Fruit fly (Drosophila melanogaster) whole organism, embryonic: ENCODE measurements around the gene Oatp74D.

Experiments used
- Awh ChIP-seq: fragments of 200-800 bp; sonication (Bioruptor generic); IDR thresholded peaks from 2 replicates; pipeline ENCODE4, ENCODE4 v1.3.6; 2022; ENCODE audit warnings: missing biosample characterization, missing genetic modification characterization
- B-H2 ChIP-seq: fragments of 200-800 bp; sonication (Bioruptor generic); optimal IDR thresholded peaks from 2 replicates; lab custom pipeline; 2018; ENCODE audit warnings: missing biosample characterization, mild to moderate bottlenecking, missing genetic modification characterization
- CG10267 ChIP-seq: fragments of 200-800 bp; sonication (Bioruptor generic); optimal IDR thresholded peaks from 2 replicates; lab custom pipeline; 2018; ENCODE audit warnings: missing biosample characterization, mild to moderate bottlenecking, missing genetic modification characterization, moderate library complexity
- CG11696 ChIP-seq: fragments of 200-800 bp; sonication (Bioruptor generic); IDR thresholded peaks from 2 replicates; pipeline ENCODE4 v1.3.6; 2022; ENCODE audit warnings: missing biosample characterization, missing genetic modification characterization
- CG15073 ChIP-seq: fragments of 200-800 bp; sonication (Bioruptor generic); optimal IDR thresholded peaks from 2 replicates; lab custom pipeline; 2016; ENCODE audit warnings: missing biosample characterization, missing genetic modification characterization
- CG1529 ChIP-seq: fragments of 200-800 bp; sonication (Bioruptor generic); optimal IDR thresholded peaks from 3 replicates; lab custom pipeline; 2018; ENCODE audit warnings: missing biosample characterization, missing genetic modification characterization
- CG17829 ChIP-seq: fragments of 200-800 bp; optimal IDR thresholded peaks from 2 replicates; lab custom pipeline; 2019; ENCODE audit warnings: missing biosample characterization, mild to moderate bottlenecking, missing genetic modification characterization, moderate library complexity
- CG2116 ChIP-seq: fragments of 200-800 bp; sonication (Bioruptor generic); optimal IDR thresholded peaks from 3 replicates; lab custom pipeline; 2018; ENCODE audit warnings: missing biosample characterization, mild to moderate bottlenecking, missing genetic modification characterization
- CG3163 ChIP-seq: fragments of 200-800 bp; sonication (Bioruptor generic); optimal IDR thresholded peaks from 3 replicates; lab custom pipeline; 2016; ENCODE audit warnings: missing biosample characterization, missing genetic modification characterization
- CG4282 ChIP-seq: fragments of 200-800 bp; sonication (Bioruptor generic); optimal IDR thresholded peaks from 2 replicates; lab custom pipeline; 2016; ENCODE audit warnings: missing biosample characterization, missing genetic modification characterization
- CG4328 ChIP-seq: fragments of 200-800 bp; sonication (Bioruptor generic); optimal IDR thresholded peaks from 3 replicates; lab custom pipeline; 2017; ENCODE audit warnings: missing biosample characterization, missing genetic modification reagents, missing genetic modification characterization
- CG4360 ChIP-seq: fragments of 200-800 bp; sonication (Bioruptor generic); IDR thresholded peaks from 2 replicates; pipeline ENCODE4 v1.3.6; 2022; ENCODE audit warnings: missing biosample characterization, missing genetic modification characterization
- CG4617 ChIP-seq: fragments of 200-800 bp; sonication (Bioruptor generic); optimal IDR thresholded peaks from 3 replicates; lab custom pipeline; 2016; ENCODE audit warnings: missing biosample characterization, missing genetic modification characterization, borderline replicate concordance
- CG5245 ChIP-seq: fragments of 200-800 bp; sonication (Bioruptor generic); optimal IDR thresholded peaks from 3 replicates; lab custom pipeline; 2016; ENCODE audit warnings: missing biosample characterization, missing genetic modification characterization
- CG6254 ChIP-seq: fragments of 200-800 bp; sonication (Bioruptor generic); optimal IDR thresholded peaks from 3 replicates; lab custom pipeline; 2017; ENCODE audit warnings: mild to moderate bottlenecking, missing biosample characterization, missing genetic modification reagents, missing genetic modification characterization
- CG6654 ChIP-seq: fragments of 200-800 bp; sonication (Bioruptor generic); optimal IDR thresholded peaks from 2 replicates; lab custom pipeline; 2017; ENCODE audit warnings: missing biosample characterization, mild to moderate bottlenecking, missing genetic modification characterization
- CG7357 ChIP-seq: fragments of 200-800 bp; sonication (Bioruptor generic); IDR thresholded peaks from 3 replicates; pipeline ENCODE4 v1.3.6; 2022; ENCODE audit warnings: missing biosample characterization, missing genetic modification characterization
- CG7786 ChIP-seq: fragments of 200-800 bp; sonication (Bioruptor generic); optimal IDR thresholded peaks from 2 replicates; lab custom pipeline; 2016; ENCODE audit warnings: missing biosample characterization, missing genetic modification characterization
- CrebB ChIP-seq: fragments of 200-800 bp; sonication (Bioruptor generic); optimal IDR thresholded peaks from 3 replicates; lab custom pipeline; 2018; ENCODE audit warnings: missing biosample characterization, mild to moderate bottlenecking, missing genetic modification characterization
- Dad ChIP-seq: fragments of 200-800 bp; sonication (Bioruptor generic); optimal IDR thresholded peaks from 3 replicates; lab custom pipeline; 2016; ENCODE audit warnings: missing biosample characterization, missing genetic modification characterization
- Dbx ChIP-seq: fragments of 200-800 bp; sonication (Bioruptor generic); IDR thresholded peaks from 3 replicates; pipeline ENCODE4 v1.3.6; 2022; ENCODE audit warnings: missing biosample characterization, missing genetic modification characterization
- Dip2 ChIP-seq: fragments of 200-800 bp; sonication (Bioruptor generic); IDR thresholded peaks from 2 replicates; pipeline ENCODE4 v1.3.6; 2022; ENCODE audit warnings: missing biosample characterization, missing genetic modification characterization
- Dp ChIP-seq: fragments of 200-800 bp; sonication (Bioruptor generic); optimal IDR thresholded peaks from 2 replicates; lab custom pipeline; 2018; ENCODE audit warnings: missing biosample characterization, mild to moderate bottlenecking, missing genetic modification characterization, moderate library complexity
- Drgx ChIP-seq: fragments of 200-800 bp; sonication (Bioruptor generic); IDR thresholded peaks from 2 replicates; pipeline ENCODE4 v1.3.6; 2022; ENCODE audit warnings: missing biosample characterization, missing genetic modification characterization
- ERR ChIP-seq: fragments of 200-800 bp; sonication (Bioruptor generic); optimal IDR thresholded peaks from 2 replicates; lab custom pipeline; 2016; ENCODE audit warnings: missing biosample characterization, missing genetic modification characterization
- Fer1 ChIP-seq: fragments of 200-800 bp; sonication (Bioruptor generic); optimal IDR thresholded peaks from 2 replicates; lab custom pipeline; 2017; ENCODE audit warnings: missing biosample characterization, mild to moderate bottlenecking, missing genetic modification characterization
- Hand ChIP-seq: fragments of 200-800 bp; sonication (Bioruptor generic); optimal IDR thresholded peaks from 2 replicates; lab custom pipeline; 2017; ENCODE audit warnings: mild to moderate bottlenecking, missing biosample characterization, missing genetic modification reagents, missing genetic modification characterization
- Hmr ChIP-seq: fragments of 200-800 bp; sonication (Bioruptor generic); optimal IDR thresholded peaks from 3 replicates; lab custom pipeline; 2017; ENCODE audit warnings: mild to moderate bottlenecking, missing biosample characterization, missing genetic modification reagents, missing genetic modification characterization
- Hr78 ChIP-seq, 2 experiments: fragments of 200-800 bp in 1 of 2; fragments of >200 bp in 1 of 2; sonication (Bioruptor generic) in 1 of 2; optimal IDR thresholded peaks; 2 replicates each; lab custom pipeline; 2017 to 2019; ENCODE audit warnings: missing biosample characterization in 2 of 2, missing genetic modification characterization in 2 of 2, mild to moderate bottlenecking in 1 of 2, moderate library complexity in 1 of 2
- Kr ChIP-seq: fragments of 200-800 bp; sonication (Bioruptor generic); optimal IDR thresholded peaks from 2 replicates; lab custom pipeline; 2017; ENCODE audit warnings: missing biosample characterization, mild to moderate bottlenecking, missing genetic modification characterization
- MESR4 ChIP-seq: fragments of 200-800 bp; sonication (Bioruptor generic); optimal IDR thresholded peaks from 2 replicates; lab custom pipeline; 2018; ENCODE audit warnings: missing biosample characterization, mild to moderate bottlenecking, missing genetic modification characterization, moderate library complexity
- Meics ChIP-seq: fragments of 200-800 bp; sonication (Bioruptor generic); optimal IDR thresholded peaks from 2 replicates; lab custom pipeline; 2017; ENCODE audit warnings: missing biosample characterization, mild to moderate bottlenecking, missing genetic modification characterization
- Oaz ChIP-seq: fragments of 200-800 bp; sonication (Bioruptor generic); IDR thresholded peaks from 2 replicates; pipeline ENCODE4 v1.3.6; 2022; ENCODE audit warnings: missing biosample characterization, missing genetic modification characterization
- Ravus ChIP-seq: fragments of 200-800 bp; sonication (Bioruptor generic); IDR thresholded peaks from 2 replicates; pipeline ENCODE4 v1.3.6; 2022; ENCODE audit warnings: missing biosample characterization, missing genetic modification characterization
- Sox102F ChIP-seq: fragments of 200-800 bp; sonication (Bioruptor generic); optimal IDR thresholded peaks from 2 replicates; lab custom pipeline; 2018; ENCODE audit warnings: missing biosample characterization, mild to moderate bottlenecking, missing genetic modification characterization, moderate library complexity
- ac ChIP-seq: fragments of 200-800 bp; sonication (Bioruptor generic); optimal IDR thresholded peaks from 3 replicates; lab custom pipeline; 2017; ENCODE audit warnings: missing biosample characterization, mild to moderate bottlenecking, missing genetic modification characterization
- bcd ChIP-seq: fragments of 200-800 bp; sonication (Bioruptor generic); optimal IDR thresholded peaks from 2 replicates; lab custom pipeline; 2017; ENCODE audit warnings: missing biosample characterization, mild to moderate bottlenecking, missing genetic modification characterization
- bowl ChIP-seq: fragments of 200-800 bp; sonication (Bioruptor generic); IDR thresholded peaks from 2 replicates; pipeline ENCODE4 v1.3.6; 2022; ENCODE audit warnings: missing biosample characterization, missing genetic modification characterization
- cas ChIP-seq: fragments of 200-800 bp; sonication (Bioruptor generic); IDR thresholded peaks from 2 replicates; pipeline ENCODE4 v1.3.6; 2022; ENCODE audit warnings: missing biosample characterization, missing genetic modification characterization
- dan ChIP-seq: fragments of 200-800 bp; sonication (Bioruptor generic); IDR thresholded peaks from 2 replicates; pipeline ENCODE4 v1.3.6; 2022; ENCODE audit warnings: missing biosample characterization, missing genetic modification characterization
- danr ChIP-seq: fragments of 200-800 bp; sonication (Bioruptor generic); IDR thresholded peaks from 2 replicates; pipeline ENCODE4 v1.3.6; 2022; ENCODE audit warnings: missing biosample characterization, missing genetic modification characterization
- dati ChIP-seq: fragments of 200-800 bp; sonication (Bioruptor generic); IDR thresholded peaks from 2 replicates; pipeline ENCODE4 v1.3.6; 2022; ENCODE audit warnings: missing biosample characterization, missing genetic modification characterization
- exex ChIP-seq: fragments of 200-800 bp; sonication (Bioruptor generic); optimal IDR thresholded peaks from 4 replicates; lab custom pipeline; 2018; ENCODE audit warnings: missing biosample characterization, mild to moderate bottlenecking, missing genetic modification characterization, moderate library complexity
- gce ChIP-seq: fragments of 200-800 bp; sonication (Bioruptor generic); IDR thresholded peaks from 3 replicates; pipeline ENCODE4 v1.3.6; 2022; ENCODE audit warnings: missing biosample characterization, missing genetic modification characterization
- gem ChIP-seq: fragments of 200-800 bp; sonication (Bioruptor generic); optimal IDR thresholded peaks from 2 replicates; lab custom pipeline; 2019; ENCODE audit warnings: missing biosample characterization, mild to moderate bottlenecking, missing genetic modification characterization, moderate library complexity
- grau ChIP-seq: fragments of 200-800 bp; optimal IDR thresholded peaks from 3 replicates; lab custom pipeline; 2019; ENCODE audit warnings: missing biosample characterization, mild to moderate bottlenecking, missing genetic modification characterization, moderate library complexity
- insv ChIP-seq, 2 experiments: fragments of 200-800 bp; sonication (Bioruptor generic); optimal IDR thresholded peaks; 3 replicates each; lab custom pipeline; 2016 to 2018; ENCODE audit warnings: missing biosample characterization in 2 of 2, missing genetic modification characterization in 2 of 2
- jigr1 ChIP-seq: fragments of 200-800 bp; sonication (Bioruptor generic); IDR thresholded peaks from 3 replicates; pipeline ENCODE4 v1.3.6; 2022; ENCODE audit warnings: missing biosample characterization, missing genetic modification characterization
- kni ChIP-seq: fragments of 200-800 bp; sonication (Bioruptor generic); optimal IDR thresholded peaks from 3 replicates; lab custom pipeline; 2017; ENCODE audit warnings: mild to moderate bottlenecking, missing biosample characterization, missing genetic modification reagents, missing genetic modification characterization
- maf-S ChIP-seq: fragments of 200-800 bp; sonication (Bioruptor generic); optimal IDR thresholded peaks from 2 replicates; lab custom pipeline; 2016; ENCODE audit warnings: missing biosample characterization, missing genetic modification characterization
- row ChIP-seq: fragments of 200-800 bp; sonication (Bioruptor generic); IDR thresholded peaks from 3 replicates; pipeline ENCODE4 v1.3.6; 2022; ENCODE audit warnings: missing biosample characterization, missing genetic modification characterization
- zfh2 ChIP-seq: fragments of 200-800 bp; sonication (Bioruptor generic); optimal IDR thresholded peaks from 2 replicates; lab custom pipeline; 2016; ENCODE audit warnings: missing biosample characterization, missing genetic modification characterization

Gene Oatp74D

dm6 chr3L:17465804-17466203, 21.1 kb upstream of the Oatp74D start, which contains the start of gene QIL1:
QIL1 (plus strand) TSS chr3L:17465945.
- TF ChIP-seq gem: peak; percentile 16
- no peak for TF ChIP-seq dan
- TF ChIP-seq zfh2: no peak
- peak; percentile 29 for TF ChIP-seq grau (tag; lab: Kevin White, UChicago)
- TF ChIP-seq CG4282 (GFP tag; lab: Kevin White, UChicago): no peak
- TF ChIP-seq CG6254 (GFP tag; lab: Kevin White, UChicago): no peak
- no peak for TF ChIP-seq Hand (GFP tag; lab: Kevin White, UChicago)
- TF ChIP-seq MESR4 (GFP tag; lab: Kevin White, UChicago): peak; percentile 94
- no peak for TF ChIP-seq CG15073 (GFP tag; lab: Kevin White, UChicago)
- TF ChIP-seq insv (GFP tag; optimal IDR thresholded peaks at IDR 0.05; lab: Kevin White, UChicago): no peak
- peak; percentile 51; the same call in 1 of the 3 replicates for TF ChIP-seq jigr1 (GFP tag; lab: Robert Waterston, UW)
- TF ChIP-seq Kr (GFP tag; lab: Kevin White, UChicago): no peak
- TF ChIP-seq maf-S (GFP tag; lab: Kevin White, UChicago): no peak
- TF ChIP-seq Awh (GFP tag; lab: Robert Waterston, UW): no peak
- no peak for TF ChIP-seq Oaz
- TF ChIP-seq Dp (GFP tag; lab: Kevin White, UChicago): peak; percentile 62
- no peak for TF ChIP-seq ERR (GFP tag; lab: Kevin White, UChicago)
- TF ChIP-seq CG2116 (GFP tag; lab: Kevin White, UChicago): peak; percentile 59
- no peak for TF ChIP-seq CG4360 (GFP tag; lab: Robert Waterston, UW)
- no peak for TF ChIP-seq cas
- no peak for TF ChIP-seq Ravus (GFP tag; lab: Robert Waterston, UW)
- no peak for TF ChIP-seq Drgx (GFP tag; lab: Robert Waterston, UW)
- TF ChIP-seq CG4617 (GFP tag; lab: Kevin White, UChicago): peak; percentile 90
- no peak for TF ChIP-seq CG7357 (GFP tag; lab: Robert Waterston, UW)
- no peak for TF ChIP-seq CG3163 (GFP tag; lab: Kevin White, UChicago)
- TF ChIP-seq CG10267 (tag; lab: Kevin White, UChicago): peak; percentile 54
- TF ChIP-seq Hr78 (GFP tag; optimal IDR thresholded peaks at IDR 0.05; lab: Kevin White, UChicago): no peak
- no peak for TF ChIP-seq ac (GFP tag; lab: Kevin White, UChicago)
- no peak for TF ChIP-seq bowl (GFP tag; lab: Robert Waterston, UW)
- no peak for TF ChIP-seq exex (tag; lab: Kevin White, UChicago)
- TF ChIP-seq dati: no peak
- TF ChIP-seq CG6654 (GFP tag; lab: Kevin White, UChicago): no peak
- TF ChIP-seq CG1529 (GFP tag; lab: Kevin White, UChicago): no peak
- TF ChIP-seq CrebB: no peak
- TF ChIP-seq B-H2 (GFP tag; lab: Kevin White, UChicago): no peak
- peak; percentile 30 for TF ChIP-seq CG17829 (tag; lab: Kevin White, UChicago)
- 0 out of 3 replicates have a peak, but pooled peaks have one; percentile 10 for TF ChIP-seq row
- TF ChIP-seq Dbx (GFP tag; lab: Robert Waterston, UW): no peak
- TF ChIP-seq CG5245 (GFP tag; lab: Kevin White, UChicago): no peak
- no peak for TF ChIP-seq kni (GFP tag; lab: Kevin White, UChicago)
- TF ChIP-seq Meics (GFP tag; lab: Kevin White, UChicago): no peak
- TF ChIP-seq Sox102F (GFP tag; lab: Kevin White, UChicago): no peak
- TF ChIP-seq CG4328 (GFP tag; lab: Kevin White, UChicago): no peak
- peak; percentile 43 for TF ChIP-seq Hmr (GFP tag; lab: Kevin White, UChicago)
- TF ChIP-seq bcd (GFP tag; lab: Kevin White, UChicago): no peak
- TF ChIP-seq danr: no peak
- no peak for TF ChIP-seq Fer1 (GFP tag; lab: Kevin White, UChicago)
- no peak for TF ChIP-seq gce (GFP tag; lab: Robert Waterston, UW)
- TF ChIP-seq CG7786: no peak
- no peak for TF ChIP-seq Dip2 (GFP tag; lab: Robert Waterston, UW)
- no peak for TF ChIP-seq Dad (GFP tag; lab: Kevin White, UChicago)
- no peak for TF ChIP-seq CG11696 (GFP tag; lab: Robert Waterston, UW)
